Fruit fly (Drosophila melanogaster): ENCODE data around the gene CG43329.

DNA sequence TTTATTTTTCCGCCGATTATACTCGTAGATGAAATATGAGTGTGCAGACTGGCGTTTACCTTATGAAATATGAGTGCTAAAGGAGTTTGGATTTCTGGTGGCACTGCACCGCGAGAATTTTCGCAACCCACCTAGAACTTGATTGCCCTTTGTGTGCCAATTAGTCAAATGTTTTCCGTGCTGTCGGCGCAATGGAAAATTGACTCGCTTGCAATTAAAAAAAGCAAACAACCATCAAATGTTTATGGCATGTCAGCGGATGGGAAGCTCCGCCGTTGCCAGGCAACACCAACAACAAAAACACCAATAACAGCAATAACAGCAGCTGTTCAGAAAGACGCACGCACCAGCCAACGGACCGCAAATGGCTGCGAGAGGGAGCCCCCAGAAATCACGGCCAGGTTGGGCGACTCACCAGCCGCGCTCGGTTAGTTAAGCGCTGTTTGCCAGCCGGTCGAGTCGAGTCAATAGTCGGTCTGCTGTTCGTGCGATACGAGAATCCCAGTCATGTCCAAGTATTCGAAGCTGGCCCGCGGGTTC is 38.5 kb downstream of the CG43329 start:
- TF ChIP-seq pan (optimal IDR thresholded peaks at IDR 0.05), result no peak
- TF ChIP-seq EcR (GFP tag; optimal IDR thresholded peaks at IDR 0.05), result no peak
- no peak for TF ChIP-seq CG8478 (optimal IDR thresholded peaks at IDR 0.05)
- no peak for TF ChIP-seq Dll (optimal IDR thresholded peaks at IDR 0.05)
- no peak for TF ChIP-seq psq (optimal IDR thresholded peaks at IDR 0.05)
